Fruit fly (Drosophila melanogaster): ENCODE results near the gene CG32795.

The CG32795 gene

dm6 chrX:2811059-2811458 lies 20.7 kb upstream of the CG32795 start:
- no peak for TF ChIP-seq CG3919 (GFP tag; optimal IDR thresholded peaks at IDR 0.05)
- TF ChIP-seq CG8632 (GFP tag; optimal IDR thresholded peaks at IDR 0.05), result no peak
- TF ChIP-seq Smox (GFP tag; optimal IDR thresholded peaks at IDR 0.05), result no peak
- no peak for TF ChIP-seq Eip75B (GFP tag; optimal IDR thresholded peaks at IDR 0.05)
- no peak for TF ChIP-seq Blimp-1 (GFP tag; optimal IDR thresholded peaks at IDR 0.05)
- no peak for TF ChIP-seq Met (GFP tag; optimal IDR thresholded peaks at IDR 0.05)
- no peak for TF ChIP-seq CG4318 (GFP tag; optimal IDR thresholded peaks at IDR 0.05)
- TF ChIP-seq dsx (GFP tag; optimal IDR thresholded peaks at IDR 0.05; ENCODE audit: poor library complexity, severe bottlenecking), result no peak
- TF ChIP-seq CG11762 (GFP tag; optimal IDR thresholded peaks at IDR 0.05; ENCODE audit: insufficient read depth), result no peak
- no peak for TF ChIP-seq CG9139 (GFP tag; optimal IDR thresholded peaks at IDR 0.05)
- TF ChIP-seq lz (GFP tag; optimal IDR thresholded peaks at IDR 0.05), result no peak
- no peak for TF ChIP-seq CG10669 (GFP tag; optimal IDR thresholded peaks at IDR 0.05)
- TF ChIP-seq Hr4 (GFP tag; optimal IDR thresholded peaks at IDR 0.05), result no peak
- TF ChIP-seq CG7368 (GFP tag; optimal IDR thresholded peaks at IDR 0.05), result no peak
- no peak for TF ChIP-seq topi (GFP tag; optimal IDR thresholded peaks at IDR 0.05)
- TF ChIP-seq esn (GFP tag; optimal IDR thresholded peaks at IDR 0.05), result no peak
- TF ChIP-seq CG10631 (GFP tag; optimal IDR thresholded peaks at IDR 0.05), result no peak
- no peak for TF ChIP-seq acj6 (GFP tag; optimal IDR thresholded peaks at IDR 0.05)
- TF ChIP-seq Hr39 (GFP tag; optimal IDR thresholded peaks at IDR 0.05), result no peak

DNA sequence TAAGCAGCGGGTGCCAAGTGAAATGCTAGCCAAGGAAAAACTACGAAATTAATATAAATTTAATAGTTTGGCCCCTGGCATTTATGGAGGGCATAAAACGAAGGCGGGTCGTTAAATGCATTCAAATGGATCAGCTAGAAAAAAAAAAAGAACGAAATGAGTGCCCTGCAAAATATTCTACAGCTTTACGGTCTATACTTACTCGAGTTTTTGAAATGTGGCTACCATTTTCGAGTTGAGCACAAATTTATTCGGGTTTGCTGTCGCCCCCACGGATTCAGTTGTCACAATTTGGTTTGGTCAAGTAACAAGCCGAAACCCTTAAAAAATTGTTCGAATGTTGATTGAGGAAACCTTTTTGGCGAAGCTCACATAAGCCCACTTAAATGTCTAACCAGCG lies 19.2 kb upstream of the CG32795 start, which contains the start of gene CG12498:
Gene CG12498, plus strand, starts transcription at position 301 of the 400 bp plus-strand sequence.
- TF ChIP-seq CG34406 (GFP tag; optimal IDR thresholded peaks at IDR 0.05) (no peak), Blimp-1 (GFP tag; optimal IDR thresholded peaks at IDR 0.05) (no peak), fd59A (GFP tag; optimal IDR thresholded peaks at IDR 0.05) (no peak), CG11902 (GFP tag; optimal IDR thresholded peaks at IDR 0.05) (no peak), acj6 (GFP tag; optimal IDR thresholded peaks at IDR 0.05) (no peak), fkh (GFP tag; optimal IDR thresholded peaks at IDR 0.05) (no peak), CG10669 (GFP tag; optimal IDR thresholded peaks at IDR 0.05) (no peak), eg (GFP tag; IDR thresholded peaks at IDR 0.05) (no peak), CG11294 (GFP tag; IDR thresholded peaks at IDR 0.05) (no peak), Lpt (GFP tag; optimal IDR thresholded peaks at IDR 0.05) (no peak), achi (GFP tag; optimal IDR thresholded peaks at IDR 0.05) (no peak), CG3919 (GFP tag; optimal IDR thresholded peaks at IDR 0.05) (no peak), CG6792 (GFP tag; optimal IDR thresholded peaks at IDR 0.05) (no peak), CG9139 (GFP tag; optimal IDR thresholded peaks at IDR 0.05) (no peak), Eip93F (GFP tag; optimal IDR thresholded peaks at IDR 0.05) (no peak)

DNA sequence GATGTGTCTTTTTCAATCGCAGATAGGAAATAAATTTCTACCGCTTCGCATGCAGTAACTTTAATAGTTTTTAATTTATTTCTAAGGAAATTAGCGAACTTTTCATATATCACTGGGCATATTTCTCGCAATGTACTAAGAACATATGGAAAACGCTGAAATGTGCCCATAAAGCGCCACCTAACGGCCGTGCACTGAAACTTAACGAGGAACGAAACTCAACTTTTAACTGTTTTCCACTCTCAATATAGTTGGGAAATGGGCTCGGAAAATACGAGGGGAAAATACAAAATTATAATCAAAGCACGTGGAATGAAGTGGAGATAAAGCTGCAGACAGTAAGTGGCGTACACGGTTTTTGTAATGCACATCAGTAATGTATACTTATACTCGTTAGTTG lies 13.4 kb upstream of the CG32795 start:
- TF ChIP-seq spab (GFP tag; optimal IDR thresholded peaks at IDR 0.05) (no peak), svp (GFP tag) (peak; percentile 19)

- no peak for TF ChIP-seq CG6276 (GFP tag; optimal IDR thresholded peaks at IDR 0.05)
- no peak for TF ChIP-seq CG16779 (tag; optimal IDR thresholded peaks at IDR 0.05)
- no peak for TF ChIP-seq fd59A (GFP tag; optimal IDR thresholded peaks at IDR 0.05)
- TF ChIP-seq CG3032 (tag; optimal IDR thresholded peaks at IDR 0.05), result no peak
- TF ChIP-seq fkh (GFP tag; optimal IDR thresholded peaks at IDR 0.05), result no peak
- no peak for TF ChIP-seq CG11294 (GFP tag; IDR thresholded peaks at IDR 0.05)
- TF ChIP-seq vri (GFP tag; optimal IDR thresholded peaks at IDR 0.05), result no peak
- no peak for TF ChIP-seq Lpt (GFP tag; optimal IDR thresholded peaks at IDR 0.05)
- no peak for TF ChIP-seq salr (GFP tag; optimal IDR thresholded peaks at IDR 0.05)
- TF ChIP-seq pdm3 (GFP tag; optimal IDR thresholded peaks at IDR 0.05), result no peak
- TF ChIP-seq CG6808 (GFP tag; optimal IDR thresholded peaks at IDR 0.05), result no peak
- TF ChIP-seq fd85E (GFP tag; optimal IDR thresholded peaks at IDR 0.05), result no peak
- TF ChIP-seq dac (GFP tag; optimal IDR thresholded peaks at IDR 0.05), result no peak
- no peak for TF ChIP-seq cyc (GFP tag; optimal IDR thresholded peaks at IDR 0.05)
- TF ChIP-seq CG11762 (GFP tag; optimal IDR thresholded peaks at IDR 0.05; ENCODE audit: insufficient read depth), result no peak
Measured at dm6 chrX:2802998-2803397, 12.6 kb upstream of the CG32795 start.
